Worm (Caenorhabditis elegans) whole organism, early embryonic: ENCODE measurements around the gene ceh-63.

Experiments used
- F13C5.2 ChIP-seq: sonication (generic microtip); optimal IDR thresholded peaks from 2 replicates; lab custom pipeline; 2017; ENCODE audit warnings: mild to moderate bottlenecking, missing genetic modification characterization, inconsistent platforms, missing compliant biosample characterization
- ceh-13 ChIP-seq: fragments of 200-800 bp; sonication (Bioruptor generic); optimal IDR thresholded peaks from 2 replicates; lab custom pipeline; 2018; ENCODE audit warnings: mild to moderate bottlenecking, missing genetic modification characterization, missing compliant biosample characterization
- ets-7 ChIP-seq: sonication (generic microtip); optimal IDR thresholded peaks from 2 replicates; lab custom pipeline; 2016; ENCODE audit warnings: missing genotype, missing genetic modification characterization, missing compliant biosample characterization
- hmg-4 ChIP-seq: fragments of 200-800 bp; sonication (Bioruptor generic); optimal IDR thresholded peaks from 2 replicates; lab custom pipeline; 2018; ENCODE audit warnings: mild to moderate bottlenecking, missing genetic modification characterization, missing compliant biosample characterization
- pes-1 ChIP-seq: fragments of 200-800 bp; sonication (Bioruptor generic); IDR thresholded peaks from 2 replicates; pipeline ENCODE4 v1.3.6; 2022; ENCODE audit warnings: missing genetic modification reagents, missing genetic modification characterization, missing compliant biosample characterization

- no peak for TF ChIP-seq ceh-13
- no peak for TF ChIP-seq F13C5.2 (tag; lab: Kevin White, UChicago)
- TF ChIP-seq hmg-4 (GFP tag; lab: Kevin White, UChicago): peak; percentile 25
- TF ChIP-seq pes-1 (GFP tag; lab: Robert Waterston, UW): no peak
- TF ChIP-seq ets-7: no peak
Measured at ce11 chrX:3683060-3683459, 9.2 kb upstream of the ceh-63 start.
